Fruit fly (Drosophila melanogaster): ENCODE results near the gene CG13116.

The CG13116 gene

dm6 chr2L:9693924-9694610 lies 35.7 kb upstream of the CG13116 start:
- TF ChIP-seq D1 (tag; optimal IDR thresholded peaks at IDR 0.05), result no peak
- TF ChIP-seq CG32121 (GFP tag; IDR thresholded peaks at IDR 0.05), result no peak
- no peak for TF ChIP-seq CG34367 (tag; optimal IDR thresholded peaks at IDR 0.05)
- TF ChIP-seq rn (GFP tag; IDR thresholded peaks at IDR 0.05), result no peak
- no peak for TF ChIP-seq Ets98B (GFP tag; IDR thresholded peaks at IDR 0.05)
- no peak for TF ChIP-seq CG10348 (GFP tag; IDR thresholded peaks at IDR 0.05)
- TF ChIP-seq fd96Ca (GFP tag; IDR thresholded peaks at IDR 0.05), result no peak
- no peak for TF ChIP-seq Snoo (tag; optimal IDR thresholded peaks at IDR 0.05)
- TF ChIP-seq CG8301 (tag; optimal IDR thresholded peaks at IDR 0.05), result no peak
- no peak for TF ChIP-seq CG9948 (tag; optimal IDR thresholded peaks at IDR 0.05)
- no peak for TF ChIP-seq EcR (GFP tag; optimal IDR thresholded peaks at IDR 0.05)
- TF ChIP-seq CG8159 (tag; optimal IDR thresholded peaks at IDR 0.05), result no peak
- no peak for TF ChIP-seq CG15710 (tag; optimal IDR thresholded peaks at IDR 0.05)

- TF ChIP-seq Snoo (tag; optimal IDR thresholded peaks at IDR 0.05), result no peak
- TF ChIP-seq Pif1A (GFP tag; optimal IDR thresholded peaks at IDR 0.05), result no peak
- TF ChIP-seq CG12605 (GFP tag; IDR thresholded peaks at IDR 0.05), result no peak
- no peak for TF ChIP-seq CG32121 (GFP tag; IDR thresholded peaks at IDR 0.05)
- TF ChIP-seq gl (tag; optimal IDR thresholded peaks at IDR 0.05), result no peak
- no peak for TF ChIP-seq CG8159 (tag; optimal IDR thresholded peaks at IDR 0.05)
- TF ChIP-seq CG34367 (tag; optimal IDR thresholded peaks at IDR 0.05), result no peak
- TF ChIP-seq CG10348 (GFP tag; IDR thresholded peaks at IDR 0.05), result no peak
- TF ChIP-seq CG17806 (tag; optimal IDR thresholded peaks at IDR 0.05), result no peak
- TF ChIP-seq fd96Ca (GFP tag; IDR thresholded peaks at IDR 0.05), result no peak
- TF ChIP-seq CG4496 (GFP tag; IDR thresholded peaks at IDR 0.05), result no peak
Observed at dm6 chr2L:9695723-9696122, 34.0 kb upstream of the CG13116 start.

dm6 chr2L:9697561-9697960 lies 32.2 kb upstream of the CG13116 start:
- TF ChIP-seq CG34367 (tag; optimal IDR thresholded peaks at IDR 0.05) (no peak), Pif1A (GFP tag; optimal IDR thresholded peaks at IDR 0.05) (no peak), CG32121 (GFP tag; IDR thresholded peaks at IDR 0.05) (no peak), Pif1B (GFP tag; optimal IDR thresholded peaks at IDR 0.05) (no peak), CG8301 (tag; optimal IDR thresholded peaks at IDR 0.05) (no peak), EcR (GFP tag; optimal IDR thresholded peaks at IDR 0.05) (no peak), D1 (tag; optimal IDR thresholded peaks at IDR 0.05) (no peak), CG10348 (GFP tag; IDR thresholded peaks at IDR 0.05) (no peak), CG13204 (GFP tag; optimal IDR thresholded peaks at IDR 0.05) (no peak), CG12605 (GFP tag; IDR thresholded peaks at IDR 0.05) (no peak), rn (GFP tag; IDR thresholded peaks at IDR 0.05) (no peak), CG15710 (tag; optimal IDR thresholded peaks at IDR 0.05) (no peak), gl (tag; optimal IDR thresholded peaks at IDR 0.05) (no peak), Ets98B (GFP tag; IDR thresholded peaks at IDR 0.05) (no peak), CG17806 (tag; optimal IDR thresholded peaks at IDR 0.05) (no peak), CG4496 (GFP tag; IDR thresholded peaks at IDR 0.05) (no peak), CG14655 (GFP tag; optimal IDR thresholded peaks at IDR 0.05) (no peak), CG8159 (tag; optimal IDR thresholded peaks at IDR 0.05) (no peak)

dm6 chr2L:9698092-9698922 lies 31.4 kb upstream of the CG13116 start:
- TF ChIP-seq CG10348 (GFP tag; IDR thresholded peaks at IDR 0.05), result no peak
- TF ChIP-seq CG12605 (GFP tag; IDR thresholded peaks at IDR 0.05), result 0 out of 2 replicates have a peak, but pooled peaks have one; percentile 32
- TF ChIP-seq Pif1A (GFP tag; optimal IDR thresholded peaks at IDR 0.05), result peak; percentile 1

dm6 chr2L:9698923-9699493 lies 30.7 kb upstream of the CG13116 start, which contains the start of gene Pka-C1:
Gene Pka-C1 (minus strand): TSS chr2L:9699297.
- peak; percentile 62; the same call in 1 of the 2 replicates for TF ChIP-seq CG12605 (GFP tag; IDR thresholded peaks at IDR 0.05)
- TF ChIP-seq CG17806 (tag; optimal IDR thresholded peaks at IDR 0.05), result peak; percentile 1
- TF ChIP-seq CG10348 (GFP tag; IDR thresholded peaks at IDR 0.05), result no peak
- TF ChIP-seq CG8301 (tag; optimal IDR thresholded peaks at IDR 0.05), result no peak
- no peak for TF ChIP-seq Pif1B (GFP tag; optimal IDR thresholded peaks at IDR 0.05)
- peak; percentile 7 for TF ChIP-seq Snoo (tag; optimal IDR thresholded peaks at IDR 0.05)
- peak; percentile 22 for TF ChIP-seq Ets98B (GFP tag; IDR thresholded peaks at IDR 0.05)
- peak; percentile 21 for TF ChIP-seq CG13204 (GFP tag; optimal IDR thresholded peaks at IDR 0.05)
- no peak for TF ChIP-seq CG8159 (tag; optimal IDR thresholded peaks at IDR 0.05)
- TF ChIP-seq fd96Ca (GFP tag; IDR thresholded peaks at IDR 0.05), result peak; percentile 62; the same call in 2 of the 3 replicates
- TF ChIP-seq CG15710 (tag; optimal IDR thresholded peaks at IDR 0.05), result no peak
- no peak for TF ChIP-seq rn (GFP tag; IDR thresholded peaks at IDR 0.05)
- no peak for TF ChIP-seq EcR (GFP tag; optimal IDR thresholded peaks at IDR 0.05)
- TF ChIP-seq CG32121 (GFP tag; IDR thresholded peaks at IDR 0.05), result peak; percentile 38; the same call in 1 of the 2 replicates
- TF ChIP-seq CG4496 (GFP tag; IDR thresholded peaks at IDR 0.05), result peak; percentile 60
- no peak for TF ChIP-seq CG14655 (GFP tag; optimal IDR thresholded peaks at IDR 0.05)
- TF ChIP-seq CG34367 (tag; optimal IDR thresholded peaks at IDR 0.05), result no peak
- no peak for TF ChIP-seq D1 (tag; optimal IDR thresholded peaks at IDR 0.05)
- no peak for TF ChIP-seq CG9948 (tag; optimal IDR thresholded peaks at IDR 0.05)
- TF ChIP-seq gl (tag; optimal IDR thresholded peaks at IDR 0.05), result no peak
- no peak for TF ChIP-seq Pif1A (GFP tag; optimal IDR thresholded peaks at IDR 0.05)

All from whole organism, pupa.